Worm (Caenorhabditis elegans) whole organism, L1 larva: ENCODE data around the gene syx-2.

Experiments
- C04F5.9 ChIP-seq: sonication (generic microtip); optimal IDR thresholded peaks from 2 replicates; lab custom pipeline; 2016; ENCODE audit warnings: missing genetic modification characterization, missing compliant biosample characterization
- ces-1 ChIP-seq: fragments of 150-350 bp; optimal IDR thresholded peaks from 2 replicates; lab custom pipeline; 2014; ENCODE audit warnings: missing biosample characterization, missing genetic modification reagents, missing genetic modification characterization
- fos-1 ChIP-seq: fragments of 150-350 bp; optimal IDR thresholded peaks from 2 replicates; lab custom pipeline; 2014; ENCODE audit warnings: missing biosample characterization, missing genetic modification characterization
- hlh-4 ChIP-seq: sonication (generic microtip); optimal IDR thresholded peaks from 2 replicates; lab custom pipeline; 2016; ENCODE audit warnings: mild to moderate bottlenecking, missing genetic modification characterization, missing compliant biosample characterization
- lin-15B ChIP-seq: fragments of 150-350 bp; sonication (generic microtip); optimal IDR thresholded peaks from 3 replicates; lab custom pipeline; 2014; ENCODE audit warnings: missing biosample characterization, missing genetic modification characterization
- lsy-2 ChIP-seq, 2 experiments: fragments of 150-350 bp; optimal IDR thresholded peaks; 2 replicates each; lab custom pipeline; 2014; ENCODE audit warnings: missing biosample characterization in 2 of 2, missing genetic modification characterization in 2 of 2
- nhr-11 ChIP-seq: fragments of 150-350 bp; optimal IDR thresholded peaks from 2 replicates; lab custom pipeline; 2014; ENCODE audit warnings: missing biosample characterization, missing genetic modification characterization
- nhr-77 ChIP-seq: fragments of 150-350 bp; optimal IDR thresholded peaks from 2 replicates; lab custom pipeline; 2014; ENCODE audit warnings: missing biosample characterization, missing genetic modification characterization
- pqm-1 ChIP-seq: sonication (generic microtip); optimal IDR thresholded peaks from 3 replicates; lab custom pipeline; 2017; ENCODE audit warnings: missing biosample characterization, missing genetic modification characterization
- skn-1 ChIP-seq: fragments of 150-350 bp; optimal IDR thresholded peaks from 2 replicates; lab custom pipeline; 2014; ENCODE audit warnings: missing biosample characterization, missing genetic modification characterization
- snpc-4 ChIP-seq: fragments of 150-350 bp; optimal IDR thresholded peaks from 2 replicates; lab custom pipeline; 2014; ENCODE audit warnings: missing biosample characterization, missing genetic modification characterization
- unc-62 ChIP-seq: fragments of 150-350 bp; optimal IDR thresholded peaks from 2 replicates; lab custom pipeline; 2014; ENCODE audit warnings: missing biosample characterization, missing genetic modification reagents, missing genetic modification characterization
- zag-1 ChIP-seq: fragments of 150-350 bp; optimal IDR thresholded peaks from 2 replicates; lab custom pipeline; 2014; ENCODE audit warnings: missing biosample characterization, missing genetic modification characterization

ce11 chrX:13959849-13960248 is at the start of gene syx-2:
- TF ChIP-seq snpc-4 (tag; lab: Kevin White, UChicago) (no peak), pqm-1 (tag; lab: Kevin White, UChicago) (no peak), hlh-4 (tag; lab: Kevin White, UChicago) (no peak), ces-1 (GFP tag; lab: Kevin White, UChicago) (no peak), fos-1 (no peak), lin-15B (tag; lab: Kevin White, UChicago) (no peak), lsy-2 (tag; optimal IDR thresholded peaks at IDR 0.05; lab: Kevin White, UChicago) (no peak), C04F5.9 (tag; lab: Kevin White, UChicago) (no peak), zag-1 (tag; lab: Kevin White, UChicago) (no peak), nhr-77 (tag; lab: Kevin White, UChicago) (no peak), unc-62 (GFP tag; lab: Kevin White, UChicago) (no peak), skn-1 (tag; lab: Kevin White, UChicago) (no peak), nhr-11 (tag; lab: Kevin White, UChicago) (no peak)
